Worm (Caenorhabditis elegans): Measurements from ENCODE around the gene pes-1.
A peak's percentile ranks its signal among the peaks of the same experiment; 100 is the strongest.

pes-1 gene

ce11 chrIV:5038744-5039143 lies 36.2 kb downstream of the pes-1 start (continued):
- peak; percentile 37 for TF ChIP-seq attf-5 (GFP tag; optimal IDR thresholded peaks at IDR 0.05)
- TF ChIP-seq let-526 (GFP tag; IDR thresholded peaks at IDR 0.05): no peak
- TF ChIP-seq sdz-38 (tag; optimal IDR thresholded peaks at IDR 0.05): no peak
- TF ChIP-seq ets-4 (GFP tag; optimal IDR thresholded peaks at IDR 0.05): no peak
- no peak for TF ChIP-seq T26A5.8 (tag; optimal IDR thresholded peaks at IDR 0.05)
- no peak for TF ChIP-seq Y56A3A.18 (GFP tag; IDR thresholded peaks at IDR 0.05)
- peak; percentile 67; the same call in 1 of the 2 replicates for TF ChIP-seq aptf-3 (GFP tag; IDR thresholded peaks at IDR 0.05)
- no peak for TF ChIP-seq nhr-80 (tag; optimal IDR thresholded peaks at IDR 0.05)
- peak; percentile 75; the same call in 1 of the 2 replicates for TF ChIP-seq D2030.7 (GFP tag; IDR thresholded peaks at IDR 0.05)
- peak; percentile 49 for TF ChIP-seq hrde-1 (tag; optimal IDR thresholded peaks at IDR 0.05; ENCODE audit: borderline replicate concordance)
- TF ChIP-seq snpc-4 (GFP tag; optimal IDR thresholded peaks at IDR 0.05): peak; percentile 82
- TF ChIP-seq snpc-4 (tag; optimal IDR thresholded peaks at IDR 0.05): peak; percentile 26 to 95 (median 92)
- TF ChIP-seq atf-7 (tag; optimal IDR thresholded peaks at IDR 0.05): no peak
- no peak for TF ChIP-seq nhr-27 (tag; optimal IDR thresholded peaks at IDR 0.05)
- no peak for TF ChIP-seq mcd-1 (GFP tag; IDR thresholded peaks at IDR 0.05)
- no peak for TF ChIP-seq ceh-91 (GFP tag; IDR thresholded peaks at IDR 0.05)
- TF ChIP-seq C17E4.6 (GFP tag; IDR thresholded peaks at IDR 0.05): no peak
- peak; percentile 86 for TF ChIP-seq attf-6 (GFP tag; IDR thresholded peaks at IDR 0.05)
- TF ChIP-seq somi-1 (GFP tag; optimal IDR thresholded peaks at IDR 0.05): peak; percentile 8
- peak; percentile 91 for TF ChIP-seq B0261.1 (tag; optimal IDR thresholded peaks at IDR 0.05)
- peak; percentile 44 for TF ChIP-seq F10E7.11 (tag; optimal IDR thresholded peaks at IDR 0.05)
- TF ChIP-seq cebp-2 (GFP tag; IDR thresholded peaks at IDR 0.05): peak; percentile 66; the same call in 1 of the 2 replicates
- no peak for TF ChIP-seq mel-28 (tag; optimal IDR thresholded peaks at IDR 0.05; ENCODE audit: borderline replicate concordance)
- no peak for TF ChIP-seq Y53F4B.3 (GFP tag; IDR thresholded peaks at IDR 0.05)
- TF ChIP-seq snpc-1.1 (tag; optimal IDR thresholded peaks at IDR 0.05; ENCODE audit: insufficient read depth): peak; percentile 34
- TF ChIP-seq ztf-18 (tag; optimal IDR thresholded peaks at IDR 0.05): peak; percentile 71
- TF ChIP-seq dpff-1 (tag; optimal IDR thresholded peaks at IDR 0.05): no peak
- TF ChIP-seq rpc-1 (optimal IDR thresholded peaks at IDR 0.05): peak; percentile 88
- TF ChIP-seq rpc-1 (tag; optimal IDR thresholded peaks at IDR 0.05): peak; percentile 97
- TF ChIP-seq F23B12.7 (tag; optimal IDR thresholded peaks at IDR 0.05; ENCODE audit: insufficient read depth): peak; percentile 66
- peak; percentile 93 for TF ChIP-seq ztf-25 (GFP tag; IDR thresholded peaks at IDR 0.05)

DNA sequence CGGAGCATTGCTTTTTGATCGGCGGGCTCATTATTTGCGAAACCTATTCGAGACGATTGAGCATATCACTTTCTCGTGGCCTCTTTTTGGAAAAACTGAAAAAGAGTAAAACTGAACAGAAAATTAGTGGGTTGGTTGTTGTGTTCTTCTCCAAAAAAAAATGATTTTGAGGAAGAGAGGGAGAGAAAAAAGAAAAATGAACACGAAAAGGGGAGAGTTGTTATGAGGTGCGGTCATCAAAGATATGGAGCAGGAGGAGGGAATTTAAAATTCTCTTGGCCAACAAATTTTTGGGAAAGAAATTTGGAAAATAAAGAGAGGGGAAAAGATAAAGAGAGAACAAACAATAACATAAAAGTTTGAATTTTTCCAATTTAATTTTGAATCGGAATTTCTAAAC lies 42.8 kb downstream of the pes-1 start, which contains the start of gene hot-9:
Gene hot-9, minus strand, starts transcription at position 101 of the 400 bp plus-strand sequence.
- no peak for TF ChIP-seq ccch-3 (GFP tag; optimal IDR thresholded peaks at IDR 0.05)
- no peak for TF ChIP-seq T07F8.4 (tag; optimal IDR thresholded peaks at IDR 0.05)
- TF ChIP-seq ztf-6 (GFP tag; IDR thresholded peaks at IDR 0.05): no peak
- TF ChIP-seq ztf-25 (GFP tag; IDR thresholded peaks at IDR 0.05): no peak
- TF ChIP-seq F10E7.11 (tag; optimal IDR thresholded peaks at IDR 0.05): no peak
- no peak for TF ChIP-seq mes-4 (tag; optimal IDR thresholded peaks at IDR 0.05)
- TF ChIP-seq ceh-40 (GFP tag; IDR thresholded peaks at IDR 0.05): no peak
- no peak for TF ChIP-seq gei-17 (GFP tag; optimal IDR thresholded peaks at IDR 0.05)
- TF ChIP-seq aptf-2 (GFP tag; conservative IDR thresholded peaks at IDR 0.05): no peak
- TF ChIP-seq mcd-1 (GFP tag; IDR thresholded peaks at IDR 0.05): no peak
- TF ChIP-seq nhr-120 (GFP tag; IDR thresholded peaks at IDR 0.05): no peak
- no peak for TF ChIP-seq madf-6 (GFP tag; IDR thresholded peaks at IDR 0.05)
